Worm (Caenorhabditis elegans): ENCODE data around the gene mig-15.

DNA sequence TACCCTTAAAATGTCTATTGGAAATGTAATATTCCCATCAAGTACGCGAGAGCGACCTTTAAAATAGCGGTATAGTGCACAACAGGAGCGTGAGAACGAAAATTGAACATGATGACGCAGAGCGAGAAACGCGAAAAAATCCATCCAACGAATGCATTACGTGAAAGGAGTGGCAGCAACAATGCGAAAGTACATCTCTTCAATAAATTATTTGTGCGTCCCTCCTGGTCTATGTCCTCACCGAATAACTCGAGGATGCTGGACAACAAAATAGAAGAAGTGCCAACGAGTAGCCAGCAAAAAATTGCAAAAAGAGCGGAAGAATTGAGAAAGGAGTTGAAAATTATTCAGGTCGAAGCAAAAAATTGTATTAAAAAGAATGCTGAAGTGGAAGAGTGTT, 5.4 kb upstream of the mig-15 start:
- TF ChIP-seq ahr-1 (tag; optimal IDR thresholded peaks at IDR 0.05) (no peak), F13H6.1 (tag; optimal IDR thresholded peaks at IDR 0.05) (no peak), dmd-4 (tag; optimal IDR thresholded peaks at IDR 0.05; ENCODE audit: borderline replicate concordance) (no peak), fkh-10 (GFP tag; optimal IDR thresholded peaks at IDR 0.05) (no peak), pha-4 (tag; optimal IDR thresholded peaks at IDR 0.05) (no peak), npax-4 (tag; optimal IDR thresholded peaks at IDR 0.05) (no peak), ceh-45 (GFP tag; IDR thresholded peaks at IDR 0.05) (no peak), K02D7.2 (tag; optimal IDR thresholded peaks at IDR 0.05) (no peak), elt-2 (tag; optimal IDR thresholded peaks at IDR 0.05) (no peak), ama-1 (optimal IDR thresholded peaks at IDR 0.05) (no peak), dve-1 (tag; optimal IDR thresholded peaks at IDR 0.05) (no peak)
